In genomic region chr3R:5301905-5302304, dm6 we compare ENCODE assay signal across 1 fruit fly cellular context.
TF ChIP-seq lines count a peak whose summit lies in the region.

No protein-coding gene starts in this region.

TF ChIP-seq in whole organism, embryonic, 481 proteins besides CTCF, POLR2A, EP300 and RAD21 (continued from another document):
- TF ChIP-seq ind (GFP tag; optimal IDR thresholded peaks at IDR 0.05; lab: Kevin White, UChicago) (no peak), CG10543 (GFP tag; optimal IDR thresholded peaks at IDR 0.05; lab: Kevin White, UChicago) (peak; percentile 7), sob (GFP tag; IDR thresholded peaks at IDR 0.05; lab: Robert Waterston, UW) (peak; percentile 41; the same call in 1 of the 2 replicates), CG3065 (GFP tag; optimal IDR thresholded peaks at IDR 0.05; lab: Kevin White, UChicago) (no peak), eve (GFP tag; optimal IDR thresholded peaks at IDR 0.05; lab: Kevin White, UChicago) (no peak), Sox102F (GFP tag; optimal IDR thresholded peaks at IDR 0.05; lab: Kevin White, UChicago) (no peak), CG10431 (GFP tag; optimal IDR thresholded peaks at IDR 0.05; lab: Kevin White, UChicago) (no peak), CG10565 (GFP tag; optimal IDR thresholded peaks at IDR 0.05; lab: Kevin White, UChicago) (no peak), CG43689 (GFP tag; IDR thresholded peaks at IDR 0.05; lab: Robert Waterston, UW) (no peak), CG12391 (tag; optimal IDR thresholded peaks at IDR 0.05; lab: Kevin White, UChicago) (no peak), kni (GFP tag; optimal IDR thresholded peaks at IDR 0.05; lab: Kevin White, UChicago) (no peak), cwo (GFP tag; optimal IDR thresholded peaks at IDR 0.05; lab: Kevin White, UChicago) (peak; percentile 18), Atf6 (GFP tag; IDR thresholded peaks at IDR 0.05; lab: Robert Waterston, UW) (peak; percentile 44; the same call in 1 of the 2 replicates), sug (tag; optimal IDR thresholded peaks at IDR 0.05; lab: Kevin White, UChicago) (no peak), Bteb2 (GFP tag; optimal IDR thresholded peaks at IDR 0.05; lab: Kevin White, UChicago) (no peak), CG6683 (GFP tag; optimal IDR thresholded peaks at IDR 0.05; lab: Kevin White, UChicago) (no peak), twi (tag; optimal IDR thresholded peaks at IDR 0.05; lab: Kevin White, UChicago) (no peak), CG34422 (GFP tag; IDR thresholded peaks at IDR 0.05; lab: Robert Waterston, UW) (no peak), ttk (GFP tag; IDR thresholded peaks at IDR 0.05; lab: Robert Waterston, UW) (no peak), CG14667 (GFP tag; IDR thresholded peaks at IDR 0.05; lab: Robert Waterston, UW) (no peak), sna (GFP tag; IDR thresholded peaks at IDR 0.05; lab: Robert Waterston, UW; ENCODE audit: partially characterized antibody) (no peak), CG15479 (GFP tag; optimal IDR thresholded peaks at IDR 0.05; lab: Kevin White, UChicago) (no peak), CG17829 (tag; optimal IDR thresholded peaks at IDR 0.05; lab: Kevin White, UChicago) (no peak), pita (GFP tag; optimal IDR thresholded peaks at IDR 0.05; lab: Kevin White, UChicago) (no peak), CG33557 (GFP tag; optimal IDR thresholded peaks at IDR 0.05; lab: Kevin White, UChicago) (no peak), ato (GFP tag; IDR thresholded peaks at IDR 0.05; lab: Robert Waterston, UW; ENCODE audit: partially characterized antibody) (no peak), CG34376 (GFP tag; optimal IDR thresholded peaks at IDR 0.05; lab: Kevin White, UChicago) (peak; percentile 64), CG4360 (GFP tag; IDR thresholded peaks at IDR 0.05; lab: Robert Waterston, UW) (no peak), odd (GFP tag; optimal IDR thresholded peaks at IDR 0.05; lab: Kevin White, UChicago) (no peak), Aef1 (GFP tag; IDR thresholded peaks at IDR 0.05; lab: Robert Waterston, UW) (no peak), exex (tag; optimal IDR thresholded peaks at IDR 0.05; lab: Kevin White, UChicago) (peak; percentile 3), Hand (GFP tag; optimal IDR thresholded peaks at IDR 0.05; lab: Kevin White, UChicago) (peak; percentile 34), schlank (tag; optimal IDR thresholded peaks at IDR 0.05; lab: Kevin White, UChicago) (peak; percentile 36), btn (GFP tag; optimal IDR thresholded peaks at IDR 0.05; lab: Kevin White, UChicago) (no peak), B-H2 (GFP tag; optimal IDR thresholded peaks at IDR 0.05; lab: Kevin White, UChicago) (no peak), Gsc (GFP tag; IDR thresholded peaks at IDR 0.05; lab: Robert Waterston, UW) (no peak), Dbx (GFP tag; IDR thresholded peaks at IDR 0.05; lab: Robert Waterston, UW) (peak; percentile 59; the same call in 1 of the 3 replicates), caup (GFP tag; optimal IDR thresholded peaks at IDR 0.05; lab: Kevin White, UChicago; ENCODE audit: severe bottlenecking) (peak; percentile 51), Meics (GFP tag; optimal IDR thresholded peaks at IDR 0.05; lab: Kevin White, UChicago) (peak; percentile 59), CG12155 (GFP tag; optimal IDR thresholded peaks at IDR 0.05; lab: Kevin White, UChicago) (no peak), MTF-1 (GFP tag; optimal IDR thresholded peaks at IDR 0.05; lab: Kevin White, UChicago; ENCODE audit: borderline replicate concordance) (no peak), crol (GFP tag; IDR thresholded peaks at IDR 0.05; lab: Robert Waterston, UW) (no peak), CG7963 (GFP tag; IDR thresholded peaks at IDR 0.05; lab: Robert Waterston, UW; ENCODE audit: partially characterized antibody) (no peak), Ssrp (tag; optimal IDR thresholded peaks at IDR 0.05; lab: Kevin White, UChicago) (no peak), NfI (GFP tag; optimal IDR thresholded peaks at IDR 0.05; lab: Kevin White, UChicago) (no peak), Mes4 (GFP tag; optimal IDR thresholded peaks at IDR 0.05; lab: Kevin White, UChicago) (no peak), lilli (GFP tag; optimal IDR thresholded peaks at IDR 0.05; lab: Kevin White, UChicago) (no peak), ab (GFP tag; optimal IDR thresholded peaks at IDR 0.05; lab: Kevin White, UChicago) (no peak), nerfin-2 (GFP tag; IDR thresholded peaks at IDR 0.05; lab: Robert Waterston, UW; ENCODE audit: partially characterized antibody) (no peak), pb (GFP tag; optimal IDR thresholded peaks at IDR 0.05; lab: Kevin White, UChicago) (no peak), lmd (GFP tag; IDR thresholded peaks at IDR 0.05; lab: Robert Waterston, UW) (no peak), CG11085 (GFP tag; IDR thresholded peaks at IDR 0.05; lab: Robert Waterston, UW) (no peak), Kr (GFP tag; optimal IDR thresholded peaks at IDR 0.05; lab: Kevin White, UChicago) (no peak), ash1 (GFP tag; optimal IDR thresholded peaks at IDR 0.05; lab: Kevin White, UChicago) (no peak), CHES-1-like (GFP tag; optimal IDR thresholded peaks at IDR 0.05; lab: Kevin White, UChicago) (no peak), tll (GFP tag; optimal IDR thresholded peaks at IDR 0.05; lab: Kevin White, UChicago) (no peak), PHDP (tag; optimal IDR thresholded peaks at IDR 0.05; lab: Kevin White, UChicago) (peak; percentile 21), Pdp1 (GFP tag; optimal IDR thresholded peaks at IDR 0.05; lab: Kevin White, UChicago) (no peak), CG7745 (tag; optimal IDR thresholded peaks at IDR 0.05; lab: Kevin White, UChicago) (no peak), CG3163 (GFP tag; optimal IDR thresholded peaks at IDR 0.05; lab: Kevin White, UChicago) (no peak), pfk (GFP tag; optimal IDR thresholded peaks at IDR 0.05; lab: Kevin White, UChicago) (no peak), Bgb (GFP tag; IDR thresholded peaks at IDR 0.05; lab: Robert Waterston, UW; ENCODE audit: partially characterized antibody) (no peak), CG9727 (GFP tag; optimal IDR thresholded peaks at IDR 0.05; lab: Kevin White, UChicago) (peak; percentile 34), dmrt99B (tag; optimal IDR thresholded peaks at IDR 0.05; lab: Kevin White, UChicago) (no peak), sens (GFP tag; lab: Kevin White, UChicago) (peak; percentile 14), CG4820 (GFP tag; optimal IDR thresholded peaks at IDR 0.05; lab: Kevin White, UChicago) (no peak), her (GFP tag; optimal IDR thresholded peaks at IDR 0.05; lab: Kevin White, UChicago) (no peak), NFAT (GFP tag; IDR thresholded peaks at IDR 0.05; lab: Robert Waterston, UW) (0 out of 2 replicates have a peak, but pooled peaks have one; percentile 29), CG14050 (GFP tag; IDR thresholded peaks at IDR 0.05; lab: Robert Waterston, UW) (no peak), CG7556 (GFP tag; optimal IDR thresholded peaks at IDR 0.05; lab: Kevin White, UChicago) (peak; percentile 21), Camta (GFP tag; optimal IDR thresholded peaks at IDR 0.05; lab: Kevin White, UChicago) (no peak), jing (GFP tag; optimal IDR thresholded peaks at IDR 0.05; lab: Kevin White, UChicago) (no peak), hb (GFP tag; IDR thresholded peaks at IDR 0.05; lab: Robert Waterston, UW; ENCODE audit: partially characterized antibody) (0 out of 3 replicates have a peak, but pooled peaks have one; percentile 11), Trl (optimal IDR thresholded peaks at IDR 0.05; lab: Kevin White, UChicago) (no peak), Trl (GFP tag; optimal IDR thresholded peaks at IDR 0.05; lab: Kevin White, UChicago) (no peak), CG7786 (GFP tag; optimal IDR thresholded peaks at IDR 0.05; lab: Kevin White, UChicago) (no peak), Six4 (GFP tag; optimal IDR thresholded peaks at IDR 0.05; lab: Kevin White, UChicago) (no peak), CG17385 (GFP tag; optimal IDR thresholded peaks at IDR 0.05; lab: Kevin White, UChicago) (no peak), CG30431 (GFP tag; optimal IDR thresholded peaks at IDR 0.05; lab: Kevin White, UChicago) (no peak), CG9932 (GFP tag; IDR thresholded peaks at IDR 0.05; lab: Robert Waterston, UW) (peak; percentile 21; the same call in 1 of the 2 replicates), cg (GFP tag; optimal IDR thresholded peaks at IDR 0.05; lab: Kevin White, UChicago) (no peak), CG11723 (GFP tag; optimal IDR thresholded peaks at IDR 0.05; lab: Kevin White, UChicago) (no peak), Hmr (GFP tag; optimal IDR thresholded peaks at IDR 0.05; lab: Kevin White, UChicago) (peak; percentile 58), dmrt11E (tag; optimal IDR thresholded peaks at IDR 0.05; lab: Kevin White, UChicago) (no peak), CG18599 (GFP tag; optimal IDR thresholded peaks at IDR 0.05; lab: Kevin White, UChicago) (peak; percentile 75), Sin3A (optimal IDR thresholded peaks at IDR 0.05; lab: Kevin White, UChicago) (no peak), pros (GFP tag; optimal IDR thresholded peaks at IDR 0.05; lab: Kevin White, UChicago) (no peak), ems (GFP tag; optimal IDR thresholded peaks at IDR 0.05; lab: Kevin White, UChicago) (no peak), Dek (tag; optimal IDR thresholded peaks at IDR 0.05; lab: Kevin White, UChicago) (no peak), CG4328 (GFP tag; optimal IDR thresholded peaks at IDR 0.05; lab: Kevin White, UChicago) (no peak), CG6854 (GFP tag; optimal IDR thresholded peaks at IDR 0.05; lab: Kevin White, UChicago) (peak; percentile 8), CG2712 (tag; optimal IDR thresholded peaks at IDR 0.05; lab: Kevin White, UChicago) (no peak), dati (GFP tag; IDR thresholded peaks at IDR 0.05; lab: Robert Waterston, UW) (no peak), lab (GFP tag; optimal IDR thresholded peaks at IDR 0.05; lab: Kevin White, UChicago) (peak; percentile 78), sim (GFP tag; IDR thresholded peaks at IDR 0.05; lab: Robert Waterston, UW) (no peak), otp (GFP tag; IDR thresholded peaks at IDR 0.05; lab: Robert Waterston, UW) (no peak), CG9876 (GFP tag; optimal IDR thresholded peaks at IDR 0.05; lab: Kevin White, UChicago) (no peak), lbe (GFP tag; optimal IDR thresholded peaks at IDR 0.05; lab: Kevin White, UChicago) (peak; percentile 22), Ptx1 (GFP tag; IDR thresholded peaks at IDR 0.05; lab: Robert Waterston, UW) (no peak), repo (GFP tag; optimal IDR thresholded peaks at IDR 0.05; lab: Kevin White, UChicago) (no peak), pnt (GFP tag; optimal IDR thresholded peaks at IDR 0.05; lab: Kevin White, UChicago) (no peak), CG13296 (GFP tag; optimal IDR thresholded peaks at IDR 0.05; lab: Kevin White, UChicago) (peak; percentile 31), Rx (GFP tag; IDR thresholded peaks at IDR 0.05; lab: Robert Waterston, UW) (no peak), Fer2 (tag; optimal IDR thresholded peaks at IDR 0.05; lab: Kevin White, UChicago) (no peak), CG2678 (tag; optimal IDR thresholded peaks at IDR 0.05; lab: Kevin White, UChicago) (peak; percentile 46), CG1233 (GFP tag; optimal IDR thresholded peaks at IDR 0.05; lab: Kevin White, UChicago) (peak; percentile 20), CG15269 (tag; optimal IDR thresholded peaks at IDR 0.05; lab: Kevin White, UChicago) (no peak), CG3281 (GFP tag; optimal IDR thresholded peaks at IDR 0.05; lab: Kevin White, UChicago) (peak; percentile 51), CG12659 (GFP tag; optimal IDR thresholded peaks at IDR 0.05; lab: Kevin White, UChicago) (peak; percentile 15), p53 (GFP tag; optimal IDR thresholded peaks at IDR 0.05; lab: Kevin White, UChicago) (no peak), klu (GFP tag; IDR thresholded peaks at IDR 0.05; lab: Robert Waterston, UW) (no peak), dysf (GFP tag; IDR thresholded peaks at IDR 0.05; lab: Robert Waterston, UW) (no peak), Fer1 (GFP tag; optimal IDR thresholded peaks at IDR 0.05; lab: Kevin White, UChicago) (peak; percentile 51), bsh (GFP tag; optimal IDR thresholded peaks at IDR 0.05; lab: Kevin White, UChicago) (no peak), CG11456 (GFP tag; IDR thresholded peaks at IDR 0.05; lab: Robert Waterston, UW) (no peak)
TF ChIP-seq in whole organism, embryonic: peak in this region for 37.
